Fruit fly (Drosophila melanogaster): ENCODE results near the gene pns.

pns gene

dm6 chr3L:1579169-1579853 lies 42.4 kb downstream of the pns start (continued):
- TF ChIP-seq Rfx (GFP tag; IDR thresholded peaks at IDR 0.05) (peak; percentile 51; the same call in 1 of the 2 replicates), ci (GFP tag; IDR thresholded peaks at IDR 0.05) (peak; percentile 83), CG7928 (GFP tag; optimal IDR thresholded peaks at IDR 0.05) (no peak), bowl (GFP tag; IDR thresholded peaks at IDR 0.05) (no peak), CG1024 (GFP tag; IDR thresholded peaks at IDR 0.05) (peak; percentile 45), HmgD (GFP tag; optimal IDR thresholded peaks at IDR 0.05) (no peak), Sox102F (GFP tag; optimal IDR thresholded peaks at IDR 0.05) (peak; percentile 72), Sry-δ (GFP tag; optimal IDR thresholded peaks at IDR 0.05) (peak; percentile 7), CoRest (tag; optimal IDR thresholded peaks at IDR 0.05) (peak; percentile 64), CG13624 (GFP tag; optimal IDR thresholded peaks at IDR 0.05) (no peak), CG10565 (GFP tag; optimal IDR thresholded peaks at IDR 0.05) (no peak), mld (GFP tag; IDR thresholded peaks at IDR 0.05; ENCODE audit: partially characterized antibody) (no peak), CG14667 (GFP tag; IDR thresholded peaks at IDR 0.05) (0 out of 2 replicates have a peak, but pooled peaks have one; percentile 12), CG11695 (GFP tag; IDR thresholded peaks at IDR 0.05) (peak; percentile 55), Neu2 (GFP tag; optimal IDR thresholded peaks at IDR 0.05; ENCODE audit: borderline replicate concordance) (no peak), CG2129 (GFP tag; IDR thresholded peaks at IDR 0.05; ENCODE audit: partially characterized antibody) (no peak), Rx (GFP tag; IDR thresholded peaks at IDR 0.05) (no peak; the same call in 1 of the 2 replicates), Eip74EF (GFP tag; optimal IDR thresholded peaks at IDR 0.05) (peak in 1 of 2 experiments; percentile 32), exex (tag; optimal IDR thresholded peaks at IDR 0.05) (peak; percentile 20), abd-A (tag; optimal IDR thresholded peaks at IDR 0.05) (peak; percentile 79), lov (optimal IDR thresholded peaks at IDR 0.05) (no peak), lov (GFP tag; IDR thresholded peaks at IDR 0.05) (peak; percentile 86; the same call in 2 of the 3 replicates), CG34224 (GFP tag; IDR thresholded peaks at IDR 0.05; ENCODE audit: partially characterized antibody) (no peak), CG2120 (GFP tag; optimal IDR thresholded peaks at IDR 0.05) (peak; percentile 54), pho (GFP tag; optimal IDR thresholded peaks at IDR 0.05) (peak; percentile 31), Hmx (GFP tag; optimal IDR thresholded peaks at IDR 0.05) (no peak), trh (GFP tag; optimal IDR thresholded peaks at IDR 0.05) (peak; percentile 54), Hmr (GFP tag; optimal IDR thresholded peaks at IDR 0.05) (peak; percentile 54), MESR4 (GFP tag; optimal IDR thresholded peaks at IDR 0.05) (peak; percentile 0), Kr (GFP tag; optimal IDR thresholded peaks at IDR 0.05) (peak; percentile 93), Dek (tag; optimal IDR thresholded peaks at IDR 0.05) (peak; percentile 0), nmo (GFP tag; optimal IDR thresholded peaks at IDR 0.05) (peak; percentile 63), CG10654 (GFP tag; optimal IDR thresholded peaks at IDR 0.05) (peak; percentile 73), CG18011 (GFP tag; optimal IDR thresholded peaks at IDR 0.05) (peak; percentile 36), CG15514 (GFP tag; optimal IDR thresholded peaks at IDR 0.05) (peak; percentile 36), pnt (GFP tag; optimal IDR thresholded peaks at IDR 0.05) (peak; percentile 61), lab (GFP tag; optimal IDR thresholded peaks at IDR 0.05) (peak; percentile 70), ftz-f1 (GFP tag; optimal IDR thresholded peaks at IDR 0.05) (no peak), ssp (GFP tag; IDR thresholded peaks at IDR 0.05) (0 out of 2 replicates have a peak, but pooled peaks have one; percentile 29), p53 (GFP tag; optimal IDR thresholded peaks at IDR 0.05) (peak; percentile 19), CG2199 (GFP tag; IDR thresholded peaks at IDR 0.05) (no peak), CG10321 (GFP tag; IDR thresholded peaks at IDR 0.05) (no peak), MBD-R2 (GFP tag; IDR thresholded peaks at IDR 0.05) (peak; percentile 19; the same call in 1 of the 2 replicates), sisA (GFP tag; IDR thresholded peaks at IDR 0.05) (peak; percentile 64), dimm (GFP tag; IDR thresholded peaks at IDR 0.05) (no peak), tna (GFP tag; IDR thresholded peaks at IDR 0.05; ENCODE audit: partially characterized antibody) (no peak), slou (GFP tag; optimal IDR thresholded peaks at IDR 0.05) (no peak), CG9932 (GFP tag; IDR thresholded peaks at IDR 0.05) (no peak), ato (GFP tag; IDR thresholded peaks at IDR 0.05; ENCODE audit: partially characterized antibody) (no peak)

Measured in whole organism, embryonic.